Fruit fly (Drosophila melanogaster): ENCODE results near the gene emc.
A peak's percentile ranks its signal among the peaks of the same experiment; 100 is the strongest.

The emc gene

DNA sequence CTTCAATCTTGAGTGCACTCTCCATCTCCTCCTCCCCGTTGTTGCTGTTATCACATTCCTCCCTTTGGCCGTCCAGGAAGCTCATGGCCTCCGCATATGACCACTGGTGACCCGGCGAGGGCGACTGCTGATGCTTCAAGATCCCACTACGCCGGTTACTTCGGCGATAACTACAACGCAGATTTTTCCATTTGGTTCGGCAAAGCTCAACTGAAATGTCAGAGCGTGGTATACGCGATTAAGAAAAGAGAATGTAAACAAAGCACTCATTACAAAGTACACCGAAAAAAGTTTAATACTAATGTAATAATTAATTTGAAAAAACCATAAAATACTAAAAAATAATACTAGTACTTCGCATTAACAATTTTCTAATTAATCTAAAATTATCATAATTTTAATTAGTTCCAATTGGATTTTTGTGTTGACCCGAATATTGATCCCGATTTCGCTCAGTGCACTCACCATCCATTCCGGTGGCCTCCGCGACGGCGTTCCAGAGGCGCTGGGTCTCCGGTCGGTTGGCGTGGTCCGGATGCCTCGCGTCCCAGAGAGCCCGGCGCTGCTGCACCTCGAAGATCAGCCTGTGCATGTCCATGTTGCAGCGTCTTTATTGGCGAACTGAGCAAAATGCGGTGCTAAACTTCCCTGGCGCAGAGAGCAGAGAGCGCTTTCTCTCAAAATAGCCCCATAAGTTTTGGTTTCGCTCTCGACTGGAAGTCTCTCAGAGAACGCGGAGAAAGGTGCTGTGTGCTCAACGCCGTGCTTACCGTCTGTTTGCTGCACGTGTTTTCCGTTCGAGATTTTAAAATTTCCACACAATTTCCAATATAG is 10.5 kb upstream of the emc start (continued):
- peak; percentile 90 for TF ChIP-seq dysf (GFP tag; IDR thresholded peaks at IDR 0.05)
- peak; percentile 90 for TF ChIP-seq Ada2b (GFP tag; IDR thresholded peaks at IDR 0.05)
- TF ChIP-seq Awh (GFP tag; IDR thresholded peaks at IDR 0.05): peak; percentile 92
- TF ChIP-seq Antp (GFP tag; optimal IDR thresholded peaks at IDR 0.05): peak; percentile 11
- peak; percentile 86 for TF ChIP-seq Nf-YA (GFP tag; IDR thresholded peaks at IDR 0.05)
- peak; percentile 85 for TF ChIP-seq nau (GFP tag; optimal IDR thresholded peaks at IDR 0.05)
- TF ChIP-seq CG3163 (GFP tag; optimal IDR thresholded peaks at IDR 0.05): peak; percentile 7
- TF ChIP-seq Poxn (GFP tag; IDR thresholded peaks at IDR 0.05): no peak
- TF ChIP-seq unpg (GFP tag; optimal IDR thresholded peaks at IDR 0.05): peak; percentile 94
- TF ChIP-seq ham (GFP tag; IDR thresholded peaks at IDR 0.05): peak; percentile 62; the same call in 1 of the 2 replicates
- TF ChIP-seq CG10959 (GFP tag; IDR thresholded peaks at IDR 0.05): peak; percentile 84
- peak; percentile 35 for TF ChIP-seq wek (GFP tag; optimal IDR thresholded peaks at IDR 0.05)
- TF ChIP-seq nerfin-1 (tag; optimal IDR thresholded peaks at IDR 0.05): peak; percentile 89
- TF ChIP-seq CG4820 (GFP tag; optimal IDR thresholded peaks at IDR 0.05): peak; percentile 93
- peak; percentile 75 for TF ChIP-seq bowl (GFP tag; IDR thresholded peaks at IDR 0.05)
- TF ChIP-seq HLH54F (GFP tag; optimal IDR thresholded peaks at IDR 0.05): peak; percentile 45
- TF ChIP-seq BEAF-32 (GFP tag; optimal IDR thresholded peaks at IDR 0.05): no peak
- peak; percentile 90 for TF ChIP-seq otp (GFP tag; IDR thresholded peaks at IDR 0.05)
- peak; percentile 91 for TF ChIP-seq CG1233 (GFP tag; optimal IDR thresholded peaks at IDR 0.05)
- peak; percentile 93 for TF ChIP-seq Ets65A (GFP tag)
- peak; percentile 84 for TF ChIP-seq CG12155 (GFP tag; optimal IDR thresholded peaks at IDR 0.05)
- TF ChIP-seq pzg (GFP tag; optimal IDR thresholded peaks at IDR 0.05): no peak
- TF ChIP-seq CG33213 (GFP tag; optimal IDR thresholded peaks at IDR 0.05): peak; percentile 32
- no peak for TF ChIP-seq CG15479 (GFP tag; optimal IDR thresholded peaks at IDR 0.05)
- TF ChIP-seq Fer3 (tag; optimal IDR thresholded peaks at IDR 0.05): peak; percentile 85
- peak; percentile 84 for TF ChIP-seq CG16815 (GFP tag; optimal IDR thresholded peaks at IDR 0.05)
- TF ChIP-seq Aef1 (GFP tag; IDR thresholded peaks at IDR 0.05): peak; percentile 83
- TF ChIP-seq Hr51 (GFP tag; optimal IDR thresholded peaks at IDR 0.05): peak; percentile 42 to 92
- no peak for TF ChIP-seq cg (GFP tag; optimal IDR thresholded peaks at IDR 0.05)
- no peak for TF ChIP-seq Dp (GFP tag; optimal IDR thresholded peaks at IDR 0.05)
- TF ChIP-seq sqz (GFP tag; optimal IDR thresholded peaks at IDR 0.05): peak; percentile 88
- peak; percentile 52 for TF ChIP-seq YL-1 (GFP tag; optimal IDR thresholded peaks at IDR 0.05)
- peak; percentile 92 for TF ChIP-seq Oli (tag; optimal IDR thresholded peaks at IDR 0.05)
- TF ChIP-seq Chrac-16 (GFP tag; optimal IDR thresholded peaks at IDR 0.05): peak; percentile 88
- peak; percentile 25 for TF ChIP-seq shn (GFP tag; optimal IDR thresholded peaks at IDR 0.05)
- peak; percentile 56 for TF ChIP-seq CG7987 (GFP tag; optimal IDR thresholded peaks at IDR 0.05)
- TF ChIP-seq scrt (GFP tag; optimal IDR thresholded peaks at IDR 0.05): peak; percentile 81
- TF ChIP-seq CG17385 (GFP tag; optimal IDR thresholded peaks at IDR 0.05): peak; percentile 89
- TF ChIP-seq Spps (tag; optimal IDR thresholded peaks at IDR 0.05): peak; percentile 90
- peak; percentile 22 for TF ChIP-seq slp2 (GFP tag; optimal IDR thresholded peaks at IDR 0.05)
- peak; percentile 93 for TF ChIP-seq Sox100B (GFP tag; optimal IDR thresholded peaks at IDR 0.05)
- peak; percentile 63 for TF ChIP-seq CG10565 (GFP tag; optimal IDR thresholded peaks at IDR 0.05)
- TF ChIP-seq CG17568 (GFP tag; optimal IDR thresholded peaks at IDR 0.05): peak; percentile 73
- peak; percentile 76 for TF ChIP-seq Optix (GFP tag; IDR thresholded peaks at IDR 0.05)
- peak; percentile 83 for TF ChIP-seq yki (optimal IDR thresholded peaks at IDR 0.05)
- peak; percentile 72 for TF ChIP-seq Nf-YC (tag; optimal IDR thresholded peaks at IDR 0.05)
- peak; percentile 50 for TF ChIP-seq CG3838 (GFP tag; optimal IDR thresholded peaks at IDR 0.05)
- peak; percentile 76 for TF ChIP-seq CG14441 (GFP tag; IDR thresholded peaks at IDR 0.05)
- peak; percentile 89 for TF ChIP-seq CG15269 (tag; optimal IDR thresholded peaks at IDR 0.05)
